Worm (Caenorhabditis elegans) whole organism, young adult: ENCODE measurements around the gene K09G1.2.

Experiments
- C17E4.6 ChIP-seq: fragments of 200-800 bp; sonication (Bioruptor generic); IDR thresholded peaks from 2 replicates; pipeline ENCODE4 v1.3.6; 2022; ENCODE audit warnings: missing genetic modification reagents, missing genetic modification characterization, missing compliant biosample characterization
- D2030.7 ChIP-seq: fragments of 200-800 bp; sonication (Bioruptor generic); IDR thresholded peaks from 2 replicates; pipeline ENCODE4 v1.3.6; 2022; ENCODE audit warnings: missing genetic modification reagents, missing genetic modification characterization, missing compliant biosample characterization
- F10E7.11 ChIP-seq: sonication (generic microtip); optimal IDR thresholded peaks from 2 replicates; lab custom pipeline; 2017; ENCODE audit warnings: mild to moderate bottlenecking, missing genetic modification characterization, moderate library complexity, missing compliant biosample characterization
- F37B4.10 ChIP-seq: fragments of 200-800 bp; sonication (Bioruptor generic); IDR thresholded peaks from 2 replicates; pipeline ENCODE4 v1.3.6; 2022; ENCODE audit warnings: missing genetic modification characterization, missing compliant biosample characterization
- K11D2.4 ChIP-seq: fragments of 200-800 bp; sonication (Bioruptor generic); IDR thresholded peaks from 2 replicates; pipeline ENCODE4 v1.3.6; 2022; ENCODE audit warnings: missing genetic modification reagents, missing genetic modification characterization, missing compliant biosample characterization
- Y53G8AR.9 ChIP-seq: fragments of 200-800 bp; sonication (Bioruptor generic); conservative IDR thresholded peaks from 2 replicates; pipeline ENCODE4 v1.3.6; 2022; ENCODE audit warnings: missing genetic modification reagents, missing genetic modification characterization, missing compliant biosample characterization
- Y67H2A.10 ChIP-seq: fragments of 200-800 bp; sonication (Bioruptor generic); conservative IDR thresholded peaks from 2 replicates; pipeline ENCODE4 v1.3.6; 2022; ENCODE audit warnings: missing genetic modification reagents, missing genetic modification characterization, missing compliant biosample characterization
- akir-1 ChIP-seq: fragments of 200-800 bp; sonication (Bioruptor generic); optimal IDR thresholded peaks from 2 replicates; lab custom pipeline; 2018; ENCODE audit warnings: mild to moderate bottlenecking, missing genetic modification characterization, moderate library complexity, missing compliant biosample characterization
- athp-1 ChIP-seq: sonication (generic microtip); optimal IDR thresholded peaks from 2 replicates; lab custom pipeline; 2017; ENCODE audit warnings: mild to moderate bottlenecking, missing genetic modification characterization, missing compliant biosample characterization
- ceh-100 ChIP-seq: fragments of 200-800 bp; sonication (Bioruptor generic); IDR thresholded peaks from 2 replicates; pipeline ENCODE4 v1.3.6; 2022; ENCODE audit warnings: missing genetic modification reagents, missing genetic modification characterization, missing compliant biosample characterization
- ceh-27 ChIP-seq: fragments of 200-800 bp; sonication (Bioruptor generic); optimal IDR thresholded peaks from 2 replicates; lab custom pipeline; 2018; ENCODE audit warnings: mild to moderate bottlenecking, missing genetic modification characterization, moderate library complexity, missing compliant biosample characterization
- ceh-91 ChIP-seq: fragments of 200-800 bp; sonication (Bioruptor generic); IDR thresholded peaks from 2 replicates; pipeline ENCODE4 v1.3.6; 2022; ENCODE audit warnings: missing genetic modification reagents, missing genetic modification characterization, missing compliant biosample characterization
- dpl-1 ChIP-seq: fragments of 150-350 bp; optimal IDR thresholded peaks from 2 replicates; lab custom pipeline; 2014; ENCODE audit warnings: missing biosample characterization, missing genetic modification reagents, missing genetic modification characterization
- efl-1 ChIP-seq: fragments of 150-350 bp; optimal IDR thresholded peaks from 2 replicates; lab custom pipeline; 2014; ENCODE audit warnings: missing biosample characterization, missing genetic modification reagents, missing genetic modification characterization
- ekl-4 ChIP-seq: fragments of 200-800 bp; sonication (Bioruptor generic); IDR thresholded peaks from 2 replicates; pipeline ENCODE4 v1.3.6; 2022; ENCODE audit warnings: missing genetic modification reagents, missing genetic modification characterization, missing compliant biosample characterization
- ets-4 ChIP-seq: fragments of 200-800 bp; sonication (Bioruptor generic); optimal IDR thresholded peaks from 2 replicates; lab custom pipeline; 2018; ENCODE audit warnings: mild to moderate bottlenecking, missing genetic modification characterization, missing compliant biosample characterization
- fkh-3 ChIP-seq: sonication (generic microtip); optimal IDR thresholded peaks from 2 replicates; lab custom pipeline; 2016; ENCODE audit warnings: mild to moderate bottlenecking, missing genetic modification characterization, missing compliant biosample characterization
- gei-17 ChIP-seq: fragments of 200-800 bp; sonication (Bioruptor generic); optimal IDR thresholded peaks from 2 replicates; lab custom pipeline; 2018; ENCODE audit warnings: mild to moderate bottlenecking, missing genetic modification characterization, missing compliant biosample characterization
- hlh-12 ChIP-seq: sonication (generic microtip); optimal IDR thresholded peaks from 2 replicates; lab custom pipeline; 2016; ENCODE audit warnings: missing genetic modification characterization, missing compliant biosample characterization
- hlh-26 ChIP-seq: fragments of 200-800 bp; sonication (Bioruptor generic); conservative IDR thresholded peaks from 2 replicates; pipeline ENCODE4 v1.3.6; 2022; ENCODE audit warnings: missing genetic modification reagents, missing genetic modification characterization, missing compliant biosample characterization
- hsf-1 ChIP-seq: fragments of 200-800 bp; sonication (Bioruptor generic); IDR thresholded peaks from 2 replicates; pipeline ENCODE4 v1.3.6; 2022; ENCODE audit warnings: missing genetic modification reagents, missing genetic modification characterization, missing compliant biosample characterization
- let-607 ChIP-seq, 2 experiments: fragments of 200-800 bp in 1 of 2; sonication (Bioruptor generic) in 1 of 2; sonication (generic microtip) in 1 of 2; optimal IDR thresholded peaks; 2 replicates each; lab custom pipeline; 2016 to 2018; ENCODE audit warnings: mild to moderate bottlenecking in 2 of 2, missing compliant biosample characterization in 2 of 2, missing genetic modification characterization in 2 of 2, moderate library complexity in 2 of 2, missing genotype in 1 of 2
- lin-26 ChIP-seq: fragments of 200-800 bp; sonication (Bioruptor generic); IDR thresholded peaks from 2 replicates; pipeline ENCODE4 v1.3.6; 2022; ENCODE audit warnings: missing genetic modification reagents, missing genetic modification characterization, missing compliant biosample characterization
- lin-35 ChIP-seq, 3 experiments: fragments of 150-350 bp in 2 of 3; sonication (generic microtip) in 1 of 3; optimal IDR thresholded peaks; 2 replicates each; lab custom pipeline; 2014 to 2018; ENCODE audit warnings: missing biosample characterization in 3 of 3, missing genetic modification characterization in 3 of 3, missing genetic modification reagents in 3 of 3
- lin-54 ChIP-seq: fragments of 200-800 bp; sonication (Bioruptor generic); optimal IDR thresholded peaks from 2 replicates; lab custom pipeline; 2018; ENCODE audit warnings: mild to moderate bottlenecking, missing genetic modification characterization, missing compliant biosample characterization
- madf-10 ChIP-seq: sonication (generic microtip); optimal IDR thresholded peaks from 2 replicates; lab custom pipeline; 2016; ENCODE audit warnings: mild to moderate bottlenecking, missing genetic modification characterization, missing compliant biosample characterization
- madf-3 ChIP-seq: fragments of 200-800 bp; sonication (Bioruptor generic); IDR thresholded peaks from 2 replicates; pipeline ENCODE4 v1.3.6; 2022; ENCODE audit warnings: missing genetic modification reagents, missing genetic modification characterization, missing compliant biosample characterization
- madf-6 ChIP-seq: fragments of 200-800 bp; sonication (Bioruptor generic); IDR thresholded peaks from 2 replicates; pipeline ENCODE4 v1.3.6; 2022; ENCODE audit warnings: missing genetic modification reagents, missing genetic modification characterization, missing compliant biosample characterization
- mel-28 ChIP-seq: sonication (generic microtip); optimal IDR thresholded peaks from 2 replicates; lab custom pipeline; 2016; ENCODE audit warnings: borderline replicate concordance, mild to moderate bottlenecking, missing genetic modification characterization, missing compliant biosample characterization
- nfya-1 ChIP-seq: sonication (generic microtip); optimal IDR thresholded peaks from 2 replicates; lab custom pipeline; 2017; ENCODE audit warnings: antibody characterized with exemption, missing compliant biosample characterization, missing genetic modification characterization, borderline replicate concordance; ENCODE audit not compliant: insufficient read depth
- nfya-2 ChIP-seq: fragments of 200-800 bp; sonication (Bioruptor generic); IDR thresholded peaks from 2 replicates; pipeline ENCODE4 v1.3.6; 2022; ENCODE audit warnings: missing genetic modification reagents, missing genetic modification characterization, missing compliant biosample characterization
- nfyb-1 ChIP-seq: fragments of 200-800 bp; sonication (Bioruptor generic); IDR thresholded peaks from 2 replicates; pipeline ENCODE4 v1.3.6; 2022; ENCODE audit warnings: missing genetic modification reagents, missing genetic modification characterization, missing compliant biosample characterization
- nhr-120 ChIP-seq: fragments of 200-800 bp; sonication (Bioruptor generic); IDR thresholded peaks from 2 replicates; pipeline ENCODE4 v1.3.6; 2022; ENCODE audit warnings: missing genetic modification characterization, missing compliant biosample characterization
- nhr-27 ChIP-seq: fragments of 200-800 bp; sonication (Bioruptor generic); optimal IDR thresholded peaks from 2 replicates; lab custom pipeline; 2018; ENCODE audit warnings: mild to moderate bottlenecking, missing genetic modification characterization, moderate library complexity, missing compliant biosample characterization
- pbrm-1 ChIP-seq: fragments of 200-800 bp; sonication (Bioruptor generic); IDR thresholded peaks from 2 replicates; pipeline ENCODE4 v1.3.6; 2022; ENCODE audit warnings: missing genetic modification reagents, missing genetic modification characterization, missing compliant biosample characterization
- rpc-1 ChIP-seq, 2 experiments: fragments of 150-350 bp in 1 of 2; sonication (generic microtip) in 1 of 2; optimal IDR thresholded peaks; 2 replicates each; lab custom pipeline; 2014 to 2018; ENCODE audit warnings: missing biosample characterization in 1 of 2, missing genetic modification characterization in 1 of 2, missing genetic modification reagents in 1 of 2, missing genotype in 1 of 2
- sdz-38 ChIP-seq: sonication (generic microtip); optimal IDR thresholded peaks from 2 replicates; lab custom pipeline; 2016; ENCODE audit warnings: missing genotype, missing genetic modification characterization, missing compliant biosample characterization
- sea-2 ChIP-seq: fragments of 200-800 bp; sonication (Bioruptor generic); IDR thresholded peaks from 2 replicates; pipeline ENCODE4 v1.3.6; 2022; ENCODE audit warnings: missing genetic modification characterization, missing compliant biosample characterization
- snpc-1.3 ChIP-seq: sonication (generic microtip); optimal IDR thresholded peaks from 2 replicates; lab custom pipeline; 2017; ENCODE audit warnings: missing genetic modification characterization, mild to moderate bottlenecking, missing compliant biosample characterization, antibody characterized with exemption, moderate library complexity, missing genotype, missing genetic modification reagents; ENCODE audit not compliant: insufficient read depth
- sptf-2 ChIP-seq: fragments of 200-800 bp; sonication (Bioruptor generic); optimal IDR thresholded peaks from 2 replicates; lab custom pipeline; 2018; ENCODE audit warnings: mild to moderate bottlenecking, missing genetic modification characterization, missing compliant biosample characterization
- tbx-9 ChIP-seq: sonication (generic microtip); optimal IDR thresholded peaks from 2 replicates; lab custom pipeline; 2016; ENCODE audit warnings: borderline replicate concordance, missing genetic modification characterization, inconsistent platforms, missing compliant biosample characterization
- unc-130 ChIP-seq: sonication (generic microtip); optimal IDR thresholded peaks from 2 replicates; lab custom pipeline; 2016; ENCODE audit warnings: missing genetic modification reagents, missing genetic modification characterization, missing compliant biosample characterization
- unc-62 ChIP-seq: fragments of 150-350 bp; optimal IDR thresholded peaks from 2 replicates; lab custom pipeline; 2014; ENCODE audit warnings: missing biosample characterization, missing genetic modification reagents, missing genetic modification characterization
- xnd-1 ChIP-seq: sonication (generic microtip); optimal IDR thresholded peaks from 2 replicates; lab custom pipeline; 2016; ENCODE audit warnings: missing genotype, missing genetic modification reagents, missing genetic modification characterization, missing compliant biosample characterization
- zfh-2 ChIP-seq: fragments of 200-800 bp; sonication (Bioruptor generic); conservative IDR thresholded peaks from 2 replicates; pipeline ENCODE4 v1.3.6; 2022; ENCODE audit warnings: missing genetic modification reagents, missing genetic modification characterization, missing compliant biosample characterization
- ztf-22 ChIP-seq: fragments of 200-800 bp; sonication (Bioruptor generic); optimal IDR thresholded peaks from 2 replicates; lab custom pipeline; 2018; ENCODE audit warnings: mild to moderate bottlenecking, missing genetic modification characterization, moderate library complexity, missing compliant biosample characterization
- ztf-25 ChIP-seq: fragments of 200-800 bp; sonication (Bioruptor generic); IDR thresholded peaks from 2 replicates; pipeline ENCODE4 v1.3.6; 2022; ENCODE audit warnings: missing genetic modification reagents, missing genetic modification characterization, missing compliant biosample characterization
- ztf-26 ChIP-seq: sonication (generic microtip); optimal IDR thresholded peaks from 2 replicates; lab custom pipeline; 2017; ENCODE audit warnings: missing genetic modification characterization, missing compliant biosample characterization

K09G1.2 gene

DNA sequence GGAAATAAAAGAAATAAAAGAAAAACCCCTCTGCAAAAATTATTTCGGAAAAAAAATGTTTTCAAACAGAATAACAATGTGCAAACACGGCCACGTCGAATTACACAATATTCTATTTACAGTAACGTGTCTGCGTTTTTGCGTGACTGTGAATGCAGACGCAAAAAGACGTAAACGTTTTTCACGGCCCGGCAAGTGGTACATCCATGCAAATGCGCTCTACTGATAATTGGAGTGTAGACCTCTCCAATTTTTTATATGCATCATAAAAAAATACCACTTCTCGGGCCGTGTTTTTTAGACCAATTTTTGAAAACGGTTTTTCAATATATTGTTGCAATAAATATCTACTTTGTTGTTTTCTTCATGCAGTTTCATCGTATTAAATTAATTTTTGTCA is 41.0 kb upstream of the K09G1.2 start, which contains the start of gene nstp-10 (continued):
- no peak for TF ChIP-seq K11D2.4 (GFP tag; lab: Robert Waterston, UW)
- TF ChIP-seq lin-54 (GFP tag; lab: Kevin White, UChicago), result peak; percentile 86
- TF ChIP-seq let-607 (tag; optimal IDR thresholded peaks at IDR 0.05; lab: Kevin White, UChicago), result no peak
- peak; percentile 91 for TF ChIP-seq madf-3 (GFP tag; lab: Robert Waterston, UW)
- TF ChIP-seq xnd-1 (tag; lab: Kevin White, UChicago), result peak; percentile 91
- peak; percentile 85 for TF ChIP-seq ceh-27
- TF ChIP-seq pbrm-1 (GFP tag; lab: Robert Waterston, UW), result peak; percentile 94
- TF ChIP-seq dpl-1, result peak; percentile 79
- peak; percentile 79 for TF ChIP-seq ekl-4
- TF ChIP-seq nhr-120, result no peak
- TF ChIP-seq D2030.7 (GFP tag; lab: Robert Waterston, UW), result peak; percentile 97
- peak; percentile 75; the same call in 1 of the 2 replicates for TF ChIP-seq hsf-1 (GFP tag; lab: Robert Waterston, UW)
- peak; percentile 88 for TF ChIP-seq athp-1 (tag; lab: Kevin White, UChicago)
- TF ChIP-seq zfh-2 (GFP tag; lab: Robert Waterston, UW), result no peak
- TF ChIP-seq sptf-2 (GFP tag; lab: Kevin White, UChicago), result peak; percentile 50
- TF ChIP-seq snpc-1.3 (tag; lab: Kevin White, UChicago), result peak; percentile 94
- peak; percentile 96 for TF ChIP-seq ceh-91 (GFP tag; lab: Robert Waterston, UW)
- TF ChIP-seq Y67H2A.10 (GFP tag; lab: Robert Waterston, UW), result peak; percentile 54; the same call in 1 of the 2 replicates
- TF ChIP-seq akir-1 (GFP tag; lab: Kevin White, UChicago), result no peak
- TF ChIP-seq gei-17 (GFP tag; lab: Kevin White, UChicago), result no peak
- peak; percentile 83 for TF ChIP-seq C17E4.6 (GFP tag; lab: Robert Waterston, UW)
- TF ChIP-seq unc-62 (GFP tag; lab: Kevin White, UChicago), result no peak
- TF ChIP-seq tbx-9, result no peak
- TF ChIP-seq fkh-3 (tag; lab: Kevin White, UChicago), result no peak
- peak; percentile 77 for TF ChIP-seq nfyb-1 (GFP tag; lab: Robert Waterston, UW)
- peak; percentile 89 for TF ChIP-seq unc-130
- no peak for TF ChIP-seq nfya-1 (tag; lab: Kevin White, UChicago)
- no peak for TF ChIP-seq nfya-2 (GFP tag; lab: Robert Waterston, UW)
- TF ChIP-seq nhr-27, result no peak
- no peak for TF ChIP-seq ets-4
- TF ChIP-seq sea-2 (GFP tag; lab: Robert Waterston, UW), result no peak
- no peak for TF ChIP-seq mel-28
- peak; percentile 76 for TF ChIP-seq ceh-100 (GFP tag; lab: Robert Waterston, UW)
- TF ChIP-seq efl-1, result peak; percentile 88
- no peak for TF ChIP-seq hlh-26 (GFP tag; lab: Robert Waterston, UW)
- peak; percentile 68; the same call in 1 of the 2 replicates for TF ChIP-seq Y53G8AR.9 (GFP tag; lab: Robert Waterston, UW)
- peak in 1 of 3 experiments; percentile 8 for TF ChIP-seq lin-35 (GFP tag; optimal IDR thresholded peaks at IDR 0.05; lab: Kevin White, UChicago)
- TF ChIP-seq lin-26 (GFP tag; lab: Robert Waterston, UW), result peak; percentile 72; the same call in 1 of the 2 replicates
- no peak for TF ChIP-seq ztf-22 (GFP tag; lab: Kevin White, UChicago)
- TF ChIP-seq F10E7.11 (tag; lab: Kevin White, UChicago), result no peak
- TF ChIP-seq rpc-1 (optimal IDR thresholded peaks at IDR 0.05; lab: Kevin White, UChicago), result no peak
- no peak for TF ChIP-seq rpc-1 (tag; optimal IDR thresholded peaks at IDR 0.05; lab: Kevin White, UChicago)
- TF ChIP-seq F37B4.10 (GFP tag; lab: Robert Waterston, UW), result no peak
- no peak for TF ChIP-seq madf-10
- TF ChIP-seq madf-6 (GFP tag; lab: Robert Waterston, UW), result peak; percentile 97
- no peak for TF ChIP-seq sdz-38 (tag; lab: Kevin White, UChicago)
- no peak for TF ChIP-seq hlh-12 (tag; lab: Kevin White, UChicago)
- 0 out of 2 replicates have a peak, but pooled peaks have one; percentile 75 for TF ChIP-seq ztf-25 (GFP tag; lab: Robert Waterston, UW)
- no peak for TF ChIP-seq ztf-26 (tag; lab: Kevin White, UChicago)
